Worm (Caenorhabditis elegans) whole organism, early embryonic: ENCODE measurements around the gene Y54G2A.50.

ENCODE experiments used
- B0310.2 ChIP-seq: sonication (generic microtip); optimal IDR thresholded peaks from 2 replicates; lab custom pipeline; 2016; ENCODE audit warnings: mild to moderate bottlenecking, missing genetic modification characterization, missing compliant biosample characterization
- F13C5.2 ChIP-seq: sonication (generic microtip); optimal IDR thresholded peaks from 2 replicates; lab custom pipeline; 2017; ENCODE audit warnings: mild to moderate bottlenecking, missing genetic modification characterization, inconsistent platforms, missing compliant biosample characterization
- aly-1 ChIP-seq: sonication (generic microtip); optimal IDR thresholded peaks from 2 replicates; lab custom pipeline; 2016; ENCODE audit warnings: missing genetic modification characterization, missing compliant biosample characterization
- ama-1 ChIP-seq: fragments of 150-350 bp; optimal IDR thresholded peaks from 2 replicates; lab custom pipeline; 2014
- ceh-13 ChIP-seq: fragments of 200-800 bp; sonication (Bioruptor generic); optimal IDR thresholded peaks from 2 replicates; lab custom pipeline; 2018; ENCODE audit warnings: mild to moderate bottlenecking, missing genetic modification characterization, missing compliant biosample characterization
- ceh-36 ChIP-seq: sonication (generic microtip); optimal IDR thresholded peaks from 2 replicates; lab custom pipeline; 2016; ENCODE audit warnings: missing genetic modification characterization, inconsistent platforms, missing compliant biosample characterization
- ets-7 ChIP-seq: sonication (generic microtip); optimal IDR thresholded peaks from 2 replicates; lab custom pipeline; 2016; ENCODE audit warnings: missing genotype, missing genetic modification characterization, missing compliant biosample characterization
- flt-1 ChIP-seq: fragments of 200-800 bp; sonication (Bioruptor generic); IDR thresholded peaks from 2 replicates; pipeline ENCODE4 v1.3.6; 2022; ENCODE audit warnings: missing genetic modification characterization, missing compliant biosample characterization
- hmbx-1 ChIP-seq: sonication (generic microtip); optimal IDR thresholded peaks from 2 replicates; lab custom pipeline; 2016; ENCODE audit warnings: mild to moderate bottlenecking, missing genetic modification characterization, missing compliant biosample characterization
- hmg-4 ChIP-seq: fragments of 200-800 bp; sonication (Bioruptor generic); optimal IDR thresholded peaks from 2 replicates; lab custom pipeline; 2018; ENCODE audit warnings: mild to moderate bottlenecking, missing genetic modification characterization, missing compliant biosample characterization
- hnd-1 ChIP-seq: sonication (generic microtip); optimal IDR thresholded peaks from 2 replicates; lab custom pipeline; 2016; ENCODE audit warnings: missing genetic modification characterization, missing compliant biosample characterization
- pes-1 ChIP-seq: fragments of 200-800 bp; sonication (Bioruptor generic); IDR thresholded peaks from 2 replicates; pipeline ENCODE4 v1.3.6; 2022; ENCODE audit warnings: missing genetic modification reagents, missing genetic modification characterization, missing compliant biosample characterization
- scrt-1 ChIP-seq: fragments of 200-800 bp; sonication (Bioruptor generic); IDR thresholded peaks from 2 replicates; pipeline ENCODE4 v1.3.6; 2022; ENCODE audit warnings: missing genetic modification characterization, missing compliant biosample characterization
- sea-1 ChIP-seq: fragments of 200-800 bp; sonication (Bioruptor generic); conservative IDR thresholded peaks from 2 replicates; pipeline ENCODE4 v1.3.6; 2022; ENCODE audit warnings: missing genetic modification characterization, missing compliant biosample characterization
- tbx-11 ChIP-seq: fragments of 200-800 bp; sonication (Bioruptor generic); IDR thresholded peaks from 2 replicates; pipeline ENCODE4 v1.3.6; 2022; ENCODE audit warnings: missing genetic modification characterization, missing compliant biosample characterization
- tbx-37 ChIP-seq: fragments of 200-800 bp; sonication (Bioruptor generic); conservative IDR thresholded peaks from 2 replicates; pipeline ENCODE4 v1.3.6; 2022; ENCODE audit warnings: missing genetic modification reagents, missing genetic modification characterization, missing compliant biosample characterization
- tra-4 ChIP-seq: sonication (generic microtip); optimal IDR thresholded peaks from 2 replicates; lab custom pipeline; 2017; ENCODE audit warnings: missing genetic modification characterization, missing compliant biosample characterization

The Y54G2A.50 gene

DNA sequence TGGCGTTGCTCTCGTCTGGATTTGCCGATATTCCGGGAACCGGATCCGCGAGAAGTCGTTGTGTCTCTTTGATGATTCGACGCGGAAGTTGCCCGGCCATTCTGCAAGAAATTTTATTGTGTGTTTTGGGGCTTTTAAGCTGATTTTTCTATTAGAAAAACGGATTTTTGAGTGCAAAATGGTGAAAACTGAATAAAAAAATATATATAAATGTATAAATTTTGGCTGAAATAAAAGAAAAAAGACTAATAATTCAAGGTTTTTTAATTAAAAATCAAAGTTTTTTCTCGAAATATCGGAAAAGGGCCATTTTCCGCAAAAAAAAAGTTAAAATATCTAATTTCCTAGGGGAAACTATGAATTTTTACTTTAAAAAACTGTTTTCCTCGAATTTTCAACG, 7.8 kb downstream of the Y54G2A.50 start, which contains the start of gene ubc-13:
Gene ubc-13, minus strand, starts transcription at position 101 of the 400 bp plus-strand sequence.
- no peak for TF ChIP-seq aly-1 (tag; lab: Kevin White, UChicago)
- no peak for TF ChIP-seq hnd-1 (tag; lab: Kevin White, UChicago)

DNA sequence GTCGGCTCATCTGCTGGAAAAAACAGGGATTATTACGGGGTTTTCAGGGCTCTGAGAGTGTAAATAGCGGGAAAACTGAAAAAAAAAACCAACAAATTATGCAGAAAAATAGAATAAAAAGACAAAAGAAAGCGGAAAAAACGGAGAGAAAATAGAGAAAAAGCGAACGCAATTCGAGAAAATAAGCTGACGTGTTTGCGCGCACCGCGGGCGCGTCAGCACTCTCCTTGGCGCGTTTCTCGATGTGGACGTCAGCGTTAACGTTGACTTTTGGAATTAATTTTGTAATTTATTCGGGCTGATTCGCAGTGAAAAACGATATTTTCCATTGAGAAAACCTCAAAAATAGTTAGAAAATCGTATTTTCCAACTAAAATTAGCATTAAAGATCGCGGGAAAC, 10.6 kb downstream of the Y54G2A.50 start, which contains the start of gene manf-1:
Gene manf-1, minus strand, starts transcription at position 13 of the 400 bp plus-strand sequence.
- TF ChIP-seq pes-1 (GFP tag; lab: Robert Waterston, UW) (no peak), ama-1 (lab: Kevin White, UChicago) (no peak), B0310.2 (no peak), aly-1 (tag; lab: Kevin White, UChicago) (no peak), hmg-4 (GFP tag; lab: Kevin White, UChicago) (no peak), hnd-1 (tag; lab: Kevin White, UChicago) (no peak), tbx-11 (GFP tag; lab: Robert Waterston, UW) (no peak), tra-4 (no peak), flt-1 (GFP tag; lab: Robert Waterston, UW) (no peak), sea-1 (GFP tag; lab: Robert Waterston, UW) (no peak), tbx-37 (GFP tag; lab: Robert Waterston, UW) (no peak), ceh-13 (GFP tag; lab: Kevin White, UChicago) (no peak), hmbx-1 (tag; lab: Kevin White, UChicago) (no peak), F13C5.2 (tag; lab: Kevin White, UChicago) (no peak)

DNA sequence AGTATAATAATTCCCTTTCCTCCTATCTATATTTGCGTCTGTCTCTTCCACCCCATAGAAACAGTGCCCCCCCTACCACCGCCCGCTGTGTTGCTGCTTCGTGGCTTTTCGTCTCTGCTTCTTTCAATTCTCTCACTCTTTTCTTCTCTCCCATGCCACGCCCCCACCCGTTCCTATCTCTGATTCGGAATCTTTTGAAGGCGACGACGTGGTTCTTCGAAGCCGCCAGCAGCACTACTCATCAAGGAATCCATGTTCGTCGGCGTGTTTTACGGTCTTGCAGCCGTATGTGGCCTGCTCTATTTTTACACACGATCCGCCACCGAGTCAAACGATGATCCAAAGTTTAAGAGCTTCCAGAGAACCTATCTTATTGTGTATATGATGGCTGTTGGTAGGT, 13.4 kb downstream of the Y54G2A.50 start, which contains the start of gene samt-1:
Gene samt-1, plus strand, starts transcription at position 176 of the 400 bp plus-strand sequence.
- TF ChIP-seq tbx-11 (GFP tag; lab: Robert Waterston, UW) (no peak), flt-1 (GFP tag; lab: Robert Waterston, UW) (no peak), ama-1 (lab: Kevin White, UChicago) (no peak), ets-7 (tag; lab: Kevin White, UChicago) (no peak), B0310.2 (no peak), pes-1 (GFP tag; lab: Robert Waterston, UW) (no peak), aly-1 (tag; lab: Kevin White, UChicago) (no peak), scrt-1 (GFP tag; lab: Robert Waterston, UW) (no peak), tbx-37 (GFP tag; lab: Robert Waterston, UW) (no peak), hmbx-1 (tag; lab: Kevin White, UChicago) (no peak), F13C5.2 (tag; lab: Kevin White, UChicago) (no peak), tra-4 (no peak)

DNA sequence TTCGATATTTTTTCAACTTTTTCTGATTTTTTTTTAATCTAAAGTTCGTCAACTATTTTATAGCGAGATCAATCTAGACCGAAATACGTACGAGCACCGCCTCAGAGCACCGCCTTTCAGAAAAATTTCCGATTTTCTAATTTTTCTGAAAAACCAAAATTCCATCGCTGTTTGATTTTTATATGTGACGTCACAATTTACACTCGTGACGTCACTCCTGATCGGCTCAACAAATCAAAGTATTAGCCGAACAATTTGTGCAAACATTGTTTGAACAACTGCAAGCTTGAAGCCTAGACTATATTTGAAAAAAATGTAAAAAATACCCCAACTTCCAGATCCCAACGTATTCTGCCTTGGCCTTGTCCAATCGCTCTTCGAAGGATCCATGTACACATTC, 17.4 kb downstream of the Y54G2A.50 start:
- TF ChIP-seq hmbx-1 (tag; lab: Kevin White, UChicago) (no peak), tbx-37 (GFP tag; lab: Robert Waterston, UW) (no peak), pes-1 (GFP tag; lab: Robert Waterston, UW) (no peak), scrt-1 (GFP tag; lab: Robert Waterston, UW) (no peak), hmg-4 (GFP tag; lab: Kevin White, UChicago) (no peak), F13C5.2 (tag; lab: Kevin White, UChicago) (no peak), ama-1 (lab: Kevin White, UChicago) (no peak), aly-1 (tag; lab: Kevin White, UChicago) (no peak), tra-4 (no peak), ets-7 (tag; lab: Kevin White, UChicago) (no peak), flt-1 (GFP tag; lab: Robert Waterston, UW) (no peak), sea-1 (GFP tag; lab: Robert Waterston, UW) (no peak), B0310.2 (no peak), hnd-1 (tag; lab: Kevin White, UChicago) (no peak), ceh-13 (GFP tag; lab: Kevin White, UChicago) (no peak), tbx-11 (GFP tag; lab: Robert Waterston, UW) (no peak), ceh-36 (tag; lab: Kevin White, UChicago) (no peak)

DNA sequence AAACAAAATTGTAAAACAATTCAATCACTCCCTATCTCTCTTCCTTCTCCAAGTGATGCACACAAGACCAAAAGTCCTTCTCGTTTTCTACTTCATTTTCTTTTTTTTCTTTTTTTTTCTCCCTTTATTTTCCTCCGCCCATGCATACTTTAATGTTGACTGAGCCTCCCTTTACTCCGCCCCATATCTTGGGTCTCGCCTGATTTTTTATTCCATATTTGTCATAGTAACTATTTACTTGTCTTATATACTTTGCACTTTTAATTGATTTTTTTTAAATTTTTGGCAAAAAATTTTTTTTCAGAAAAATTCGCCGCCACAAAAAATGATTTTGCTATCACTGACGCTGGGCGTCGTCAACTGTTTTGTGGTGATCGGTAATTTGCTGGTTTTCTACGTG, 42.0 kb downstream of the Y54G2A.50 start, which contains the start of gene ser-6:
Gene ser-6, plus strand, starts transcription at position 301 of the 400 bp plus-strand sequence.
- TF ChIP-seq tra-4: no peak

DNA sequence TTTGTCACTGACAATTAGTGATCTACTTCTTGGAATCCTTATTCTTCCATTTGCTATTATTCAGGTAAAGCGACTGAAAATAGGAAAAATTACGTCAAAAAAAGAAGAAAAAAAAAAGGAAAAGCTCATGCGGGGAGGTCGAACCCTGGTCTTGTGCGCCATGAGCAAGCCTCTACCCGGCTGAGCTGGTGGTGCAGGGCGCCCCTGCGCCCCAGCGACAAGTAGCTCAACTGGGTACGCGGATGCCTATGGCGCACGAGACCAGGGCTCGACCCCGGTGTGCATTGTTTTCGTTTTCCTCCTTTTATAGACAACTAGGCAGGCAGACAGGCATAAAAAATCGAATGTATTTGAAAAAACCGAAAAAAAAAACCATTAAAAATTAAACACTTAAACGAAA, 42.4 kb downstream of the Y54G2A.50 start:
- TF ChIP-seq tbx-11 (GFP tag; lab: Robert Waterston, UW) (no peak), ceh-36 (tag; lab: Kevin White, UChicago) (no peak), pes-1 (GFP tag; lab: Robert Waterston, UW) (no peak), hnd-1 (tag; lab: Kevin White, UChicago) (no peak), ama-1 (lab: Kevin White, UChicago) (no peak), tbx-37 (GFP tag; lab: Robert Waterston, UW) (no peak), tra-4 (no peak), ets-7 (tag; lab: Kevin White, UChicago) (no peak), ceh-13 (GFP tag; lab: Kevin White, UChicago) (no peak), flt-1 (GFP tag; lab: Robert Waterston, UW) (no peak), hmbx-1 (tag; lab: Kevin White, UChicago) (no peak), hmg-4 (GFP tag; lab: Kevin White, UChicago) (no peak), sea-1 (GFP tag; lab: Robert Waterston, UW) (no peak), scrt-1 (GFP tag; lab: Robert Waterston, UW) (no peak)

DNA sequence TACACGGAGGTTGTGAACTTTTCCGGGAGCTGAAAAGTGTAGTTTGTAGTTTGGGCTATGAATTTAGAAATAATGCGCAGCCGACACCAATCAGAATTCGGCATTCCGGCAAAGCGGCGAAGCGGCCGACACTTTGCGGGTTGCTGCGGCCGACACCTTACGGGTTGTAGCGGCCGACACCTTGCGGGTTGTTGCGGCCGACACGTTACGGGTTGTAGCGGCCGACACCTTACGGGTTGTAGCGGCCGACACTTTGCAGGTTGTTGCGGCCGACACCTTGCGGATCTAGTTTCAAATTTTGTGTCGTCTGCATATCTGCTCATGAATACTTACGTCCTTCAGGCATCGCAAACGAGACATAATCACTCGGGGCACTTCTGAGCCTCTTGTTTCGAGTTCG, 49.1 kb downstream of the Y54G2A.50 start:
- TF ChIP-seq B0310.2: no peak
- TF ChIP-seq ceh-13 (GFP tag; lab: Kevin White, UChicago): no peak
- TF ChIP-seq F13C5.2 (tag; lab: Kevin White, UChicago): no peak
- TF ChIP-seq hnd-1 (tag; lab: Kevin White, UChicago): no peak
- no peak for TF ChIP-seq tra-4
- TF ChIP-seq scrt-1 (GFP tag; lab: Robert Waterston, UW): no peak
- TF ChIP-seq aly-1 (tag; lab: Kevin White, UChicago): no peak
- no peak for TF ChIP-seq pes-1 (GFP tag; lab: Robert Waterston, UW)
- TF ChIP-seq tbx-37 (GFP tag; lab: Robert Waterston, UW): no peak
- no peak for TF ChIP-seq ama-1 (lab: Kevin White, UChicago)
- no peak for TF ChIP-seq ets-7 (tag; lab: Kevin White, UChicago)
- TF ChIP-seq hmg-4 (GFP tag; lab: Kevin White, UChicago): no peak
- no peak for TF ChIP-seq tbx-11 (GFP tag; lab: Robert Waterston, UW)
- no peak for TF ChIP-seq ceh-36 (tag; lab: Kevin White, UChicago)
